Fruit fly (Drosophila melanogaster): ENCODE data around the gene Cyp4s3.

The Cyp4s3 gene

dm6 chrX:15138994-15139863, 22.9 kb upstream of the Cyp4s3 start, which contains the start of gene RpL37-1 (continued):
- TF ChIP-seq CG12744 (GFP tag; optimal IDR thresholded peaks at IDR 0.05) (peak; percentile 46), tx (GFP tag; optimal IDR thresholded peaks at IDR 0.05) (peak; percentile 54), CG2678 (tag; optimal IDR thresholded peaks at IDR 0.05) (peak; percentile 47), CG7963 (GFP tag; IDR thresholded peaks at IDR 0.05; ENCODE audit: partially characterized antibody) (peak; percentile 16; the same call in 2 of the 3 replicates), Oli (tag; optimal IDR thresholded peaks at IDR 0.05) (no peak), PHDP (tag; optimal IDR thresholded peaks at IDR 0.05) (peak; percentile 59), disco-r (GFP tag; optimal IDR thresholded peaks at IDR 0.05) (peak; percentile 71), CG10462 (GFP tag; optimal IDR thresholded peaks at IDR 0.05) (no peak), tin (GFP tag; optimal IDR thresholded peaks at IDR 0.05) (peak; percentile 46), knrl (GFP tag; IDR thresholded peaks at IDR 0.05; ENCODE audit: partially characterized antibody) (peak; percentile 77), shn (GFP tag; optimal IDR thresholded peaks at IDR 0.05) (peak; percentile 57), oc (tag; optimal IDR thresholded peaks at IDR 0.05) (no peak), Rfx (GFP tag; IDR thresholded peaks at IDR 0.05) (peak; percentile 86), Nf-YA (GFP tag; IDR thresholded peaks at IDR 0.05) (no peak), CG17359 (tag; optimal IDR thresholded peaks at IDR 0.05) (peak; percentile 54), CTCF (GFP tag; optimal IDR thresholded peaks at IDR 0.05) (peak; percentile 95), CG30431 (GFP tag; optimal IDR thresholded peaks at IDR 0.05) (peak; percentile 40), Sin3A (optimal IDR thresholded peaks at IDR 0.05) (peak; percentile 98), onecut (GFP tag; IDR thresholded peaks at IDR 0.05) (peak; percentile 75), CG9215 (GFP tag; IDR thresholded peaks at IDR 0.05) (no peak), Mes4 (GFP tag; optimal IDR thresholded peaks at IDR 0.05) (peak; percentile 90), Sox100B (GFP tag; optimal IDR thresholded peaks at IDR 0.05) (peak; percentile 34), CG9932 (GFP tag; IDR thresholded peaks at IDR 0.05) (peak; percentile 74), CG15514 (GFP tag; optimal IDR thresholded peaks at IDR 0.05) (peak; percentile 76), CG11695 (GFP tag; IDR thresholded peaks at IDR 0.05) (no peak), wek (GFP tag; optimal IDR thresholded peaks at IDR 0.05) (peak; percentile 68), tll (GFP tag; optimal IDR thresholded peaks at IDR 0.05) (no peak), CG9876 (GFP tag; optimal IDR thresholded peaks at IDR 0.05) (peak; percentile 74), jing (GFP tag; optimal IDR thresholded peaks at IDR 0.05) (no peak), CG10959 (GFP tag; IDR thresholded peaks at IDR 0.05) (peak; percentile 36), schlank (tag; optimal IDR thresholded peaks at IDR 0.05) (peak; percentile 69), tap (tag; optimal IDR thresholded peaks at IDR 0.05) (no peak), CG31441 (GFP tag; IDR thresholded peaks at IDR 0.05) (peak; percentile 51), ttk (GFP tag; IDR thresholded peaks at IDR 0.05) (peak; percentile 51; the same call in 1 of the 2 replicates), CHES-1-like (GFP tag; optimal IDR thresholded peaks at IDR 0.05) (peak; percentile 68), luna (GFP tag; optimal IDR thresholded peaks at IDR 0.05) (peak; percentile 41), CG13624 (GFP tag; optimal IDR thresholded peaks at IDR 0.05) (peak; percentile 61), HLH4C (GFP tag; IDR thresholded peaks at IDR 0.05; ENCODE audit: partially characterized antibody) (peak; percentile 61; the same call in 1 of the 3 replicates), zen2 (GFP tag; IDR thresholded peaks at IDR 0.05; ENCODE audit: partially characterized antibody) (peak; percentile 47; the same call in 1 of the 3 replicates), dysf (GFP tag; IDR thresholded peaks at IDR 0.05) (peak; percentile 70; the same call in 2 of the 3 replicates), CG11504 (tag; optimal IDR thresholded peaks at IDR 0.05) (peak; percentile 44), CG10147 (GFP tag; optimal IDR thresholded peaks at IDR 0.05) (peak; percentile 45), bab2 (GFP tag; optimal IDR thresholded peaks at IDR 0.05) (peak; percentile 58), Drgx (GFP tag; IDR thresholded peaks at IDR 0.05) (no peak; the same call in 1 of the 2 replicates), phol (tag; optimal IDR thresholded peaks at IDR 0.05) (peak; percentile 76), abd-A (tag; optimal IDR thresholded peaks at IDR 0.05) (no peak), ftz-f1 (GFP tag; optimal IDR thresholded peaks at IDR 0.05) (peak; percentile 4), BtbVII (GFP tag; optimal IDR thresholded peaks at IDR 0.05) (peak; percentile 52), cas (GFP tag; IDR thresholded peaks at IDR 0.05) (peak; percentile 48; the same call in 1 of the 2 replicates)

All from whole organism, embryonic.